Worm (Caenorhabditis elegans) whole organism, L4 larva: Measurements from ENCODE around the gene hsp-12.6.

Experiments
- F44E2.7 ChIP-seq: fragments of 200-800 bp; sonication (Bioruptor generic); IDR thresholded peaks from 2 replicates; pipeline ENCODE4 v2.1.2; 2022; ENCODE audit warnings: missing genetic modification characterization, missing compliant biosample characterization
- F49E8.2 ChIP-seq: sonication (generic microtip); optimal IDR thresholded peaks from 2 replicates; lab custom pipeline; 2016; ENCODE audit warnings: missing compliant biosample characterization, mild to moderate bottlenecking, missing genetic modification characterization, borderline replicate concordance
- T20F7.1 ChIP-seq: fragments of 200-800 bp; sonication (Bioruptor generic); optimal IDR thresholded peaks from 2 replicates; lab custom pipeline; 2018; ENCODE audit warnings: mild to moderate bottlenecking, missing genetic modification characterization, missing compliant biosample characterization
- T26A8.4 ChIP-seq: fragments of 200-800 bp; sonication (Bioruptor generic); IDR thresholded peaks from 2 replicates; pipeline ENCODE4 v1.3.6; 2022; ENCODE audit warnings: missing genetic modification characterization, missing compliant biosample characterization
- Y5F2A.4 ChIP-seq: fragments of 200-800 bp; sonication (Bioruptor generic); optimal IDR thresholded peaks from 2 replicates; lab custom pipeline; 2018; ENCODE audit warnings: mild to moderate bottlenecking, missing genetic modification characterization, missing compliant biosample characterization
- ZK546.5 ChIP-seq, 2 experiments: sonication (generic microtip); optimal IDR thresholded peaks; 2 replicates each; lab custom pipeline; 2017; ENCODE audit warnings: missing biosample characterization in 2 of 2, missing genetic modification characterization in 2 of 2
- aly-2 ChIP-seq: sonication (generic microtip); optimal IDR thresholded peaks from 2 replicates; lab custom pipeline; 2018; ENCODE audit warnings: missing biosample characterization, missing genetic modification characterization
- ama-1 ChIP-seq: fragments of 150-350 bp; optimal IDR thresholded peaks from 2 replicates; lab custom pipeline; 2014; ENCODE audit warnings: inconsistent platforms, mixed read lengths
- ceh-28 ChIP-seq: fragments of 150-350 bp; optimal IDR thresholded peaks from 2 replicates; lab custom pipeline; 2014; ENCODE audit warnings: missing biosample characterization, missing genetic modification reagents, missing genetic modification characterization
- ceh-32 ChIP-seq: sonication (generic microtip); optimal IDR thresholded peaks from 2 replicates; lab custom pipeline; 2016; ENCODE audit warnings: mild to moderate bottlenecking, missing genetic modification characterization, missing compliant biosample characterization; ENCODE audit not compliant: poor library complexity
- ceh-62 ChIP-seq: sonication (generic microtip); optimal IDR thresholded peaks from 2 replicates; lab custom pipeline; 2017; ENCODE audit warnings: missing biosample characterization, missing genetic modification characterization
- cey-2 ChIP-seq: sonication (generic microtip); optimal IDR thresholded peaks from 3 replicates; lab custom pipeline; 2017; ENCODE audit warnings: missing genetic modification characterization, mild to moderate bottlenecking, missing compliant biosample characterization, antibody characterized with exemption, borderline replicate concordance; ENCODE audit not compliant: insufficient read depth
- ctbp-1 ChIP-seq: fragments of 200-800 bp; sonication (Bioruptor generic); IDR thresholded peaks from 2 replicates; pipeline ENCODE4 v1.3.6; 2022; ENCODE audit warnings: missing genetic modification reagents, missing genetic modification characterization, missing compliant biosample characterization
- daf-8 ChIP-seq: fragments of 200-800 bp; sonication (Bioruptor generic); IDR thresholded peaks from 2 replicates; pipeline ENCODE4 v1.3.6; 2022; ENCODE audit warnings: missing genetic modification characterization, missing compliant biosample characterization
- dmd-6 ChIP-seq: fragments of 200-800 bp; sonication (Bioruptor generic); IDR thresholded peaks from 2 replicates; pipeline ENCODE4 v1.3.6; 2022; ENCODE audit warnings: missing genetic modification reagents, missing genetic modification characterization, missing compliant biosample characterization
- dmd-8 ChIP-seq: fragments of 200-800 bp; sonication (Bioruptor generic); IDR thresholded peaks from 2 replicates; pipeline ENCODE4 v1.3.6; 2022; ENCODE audit warnings: missing genetic modification characterization, missing compliant biosample characterization
- dmd-9 ChIP-seq: fragments of 200-800 bp; sonication (Bioruptor generic); IDR thresholded peaks from 2 replicates; pipeline ENCODE4 v1.3.6; 2022; ENCODE audit warnings: missing genetic modification reagents, missing genetic modification characterization, missing compliant biosample characterization
- dpl-1 ChIP-seq: fragments of 150-350 bp; optimal IDR thresholded peaks from 2 replicates; lab custom pipeline; 2014; ENCODE audit warnings: missing biosample characterization, missing genetic modification reagents, missing genetic modification characterization
- egl-27 ChIP-seq: sonication (generic microtip); optimal IDR thresholded peaks from 3 replicates; lab custom pipeline; 2017; ENCODE audit warnings: missing biosample characterization, missing genetic modification reagents, missing genetic modification characterization
- egl-43 ChIP-seq: fragments of 200-800 bp; sonication (Bioruptor generic); IDR thresholded peaks from 2 replicates; pipeline ENCODE4 v1.3.6; 2022; ENCODE audit warnings: missing genetic modification reagents, missing genetic modification characterization, missing compliant biosample characterization
- fos-1 ChIP-seq: fragments of 150-350 bp; optimal IDR thresholded peaks from 2 replicates; lab custom pipeline; 2014; ENCODE audit warnings: missing biosample characterization, missing genetic modification characterization
- gei-8 ChIP-seq: fragments of 200-800 bp; sonication (Bioruptor generic); optimal IDR thresholded peaks from 2 replicates; lab custom pipeline; 2018; ENCODE audit warnings: mild to moderate bottlenecking, missing genetic modification characterization, missing compliant biosample characterization
- hmg-1.1 ChIP-seq: fragments of 200-800 bp; sonication (Bioruptor generic); IDR thresholded peaks from 2 replicates; pipeline ENCODE4 v1.3.6; 2022; ENCODE audit warnings: missing genetic modification reagents, missing genetic modification characterization, missing compliant biosample characterization
- jun-1 ChIP-seq: fragments of 150-350 bp; optimal IDR thresholded peaks from 2 replicates; lab custom pipeline; 2014; ENCODE audit warnings: missing biosample characterization, missing genetic modification reagents, missing genetic modification characterization
- lin-1 ChIP-seq: fragments of 200-800 bp; sonication (Bioruptor generic); IDR thresholded peaks from 2 replicates; pipeline ENCODE4 v1.3.6; 2022; ENCODE audit warnings: missing genetic modification reagents, missing genetic modification characterization, missing compliant biosample characterization
- lin-29 ChIP-seq: fragments of 200-800 bp; sonication (Bioruptor generic); IDR thresholded peaks from 2 replicates; pipeline ENCODE4 v1.3.6; 2022; ENCODE audit warnings: missing genetic modification reagents, missing genetic modification characterization, missing compliant biosample characterization
- madf-5 ChIP-seq, 2 experiments: fragments of 200-800 bp; sonication (Bioruptor generic); IDR thresholded peaks; 2 replicates each; pipeline ENCODE4 v1.3.6; 2022; ENCODE audit warnings: missing compliant biosample characterization in 2 of 2, missing genetic modification characterization in 2 of 2
- mdl-1 ChIP-seq, 2 experiments: fragments of 150-350 bp in 1 of 2; sonication (generic microtip) in 1 of 2; optimal IDR thresholded peaks; 2 replicates each; lab custom pipeline; 2014 to 2017; ENCODE audit warnings: missing biosample characterization in 2 of 2, missing genetic modification characterization in 2 of 2
- mep-1 ChIP-seq: fragments of 150-350 bp; sonication (generic microtip); optimal IDR thresholded peaks from 3 replicates; lab custom pipeline; 2014; ENCODE audit warnings: missing biosample characterization, missing genetic modification characterization
- mxl-2 ChIP-seq: fragments of 200-800 bp; sonication (Bioruptor generic); conservative IDR thresholded peaks from 2 replicates; pipeline ENCODE4 v1.3.6; 2022; ENCODE audit warnings: missing genetic modification reagents, missing genetic modification characterization, missing compliant biosample characterization
- mxl-3 ChIP-seq: fragments of 200-800 bp; sonication (Bioruptor generic); optimal IDR thresholded peaks from 2 replicates; lab custom pipeline; 2018; ENCODE audit warnings: mild to moderate bottlenecking, missing genetic modification characterization, missing compliant biosample characterization
- nhr-10 ChIP-seq: fragments of 150-350 bp; optimal IDR thresholded peaks from 2 replicates; lab custom pipeline; 2014; ENCODE audit warnings: missing biosample characterization, missing genetic modification characterization
- nhr-11 ChIP-seq: fragments of 150-350 bp; optimal IDR thresholded peaks from 2 replicates; lab custom pipeline; 2014; ENCODE audit warnings: missing biosample characterization, missing genetic modification characterization
- nhr-111 ChIP-seq: fragments of 200-800 bp; sonication (Bioruptor generic); optimal IDR thresholded peaks from 2 replicates; lab custom pipeline; 2018; ENCODE audit warnings: mild to moderate bottlenecking, missing genetic modification characterization, missing compliant biosample characterization
- nhr-28 ChIP-seq: fragments of 150-350 bp; optimal IDR thresholded peaks from 2 replicates; lab custom pipeline; 2014; ENCODE audit warnings: missing biosample characterization, missing genetic modification characterization
- nhr-41 ChIP-seq: fragments of 200-800 bp; sonication (Bioruptor generic); IDR thresholded peaks from 2 replicates; pipeline ENCODE4 v1.3.6; 2022; ENCODE audit warnings: missing genetic modification reagents, missing genetic modification characterization, missing compliant biosample characterization
- nhr-42 ChIP-seq: fragments of 200-800 bp; sonication (Bioruptor generic); IDR thresholded peaks from 2 replicates; pipeline ENCODE4 v1.3.6; 2022; ENCODE audit warnings: missing genetic modification characterization, missing compliant biosample characterization
- nhr-6 ChIP-seq: fragments of 150-350 bp; optimal IDR thresholded peaks from 2 replicates; lab custom pipeline; 2014; ENCODE audit warnings: missing biosample characterization, missing genetic modification characterization
- nhr-77 ChIP-seq: fragments of 150-350 bp; optimal IDR thresholded peaks from 2 replicates; lab custom pipeline; 2014; ENCODE audit warnings: missing biosample characterization, missing genetic modification characterization
- rbr-2 ChIP-seq: sonication (generic microtip); optimal IDR thresholded peaks from 2 replicates; lab custom pipeline; 2016; ENCODE audit warnings: missing genotype, missing genetic modification characterization, missing compliant biosample characterization
- set-16 ChIP-seq: fragments of 200-800 bp; sonication (Bioruptor generic); IDR thresholded peaks from 2 replicates; pipeline ENCODE4 v1.3.6; 2022; ENCODE audit warnings: missing genetic modification reagents, missing genetic modification characterization, missing compliant biosample characterization
- skn-1 ChIP-seq: fragments of 150-350 bp; optimal IDR thresholded peaks from 2 replicates; lab custom pipeline; 2014; ENCODE audit warnings: missing biosample characterization, missing genetic modification characterization
- snpc-4 ChIP-seq: fragments of 150-350 bp; optimal IDR thresholded peaks from 2 replicates; lab custom pipeline; 2014; ENCODE audit warnings: missing biosample characterization, missing genetic modification characterization
- spr-1 ChIP-seq: sonication (generic microtip); optimal IDR thresholded peaks from 2 replicates; lab custom pipeline; 2016; ENCODE audit warnings: mild to moderate bottlenecking, missing genetic modification characterization, missing compliant biosample characterization
- tag-97 ChIP-seq: fragments of 200-800 bp; sonication (Bioruptor generic); IDR thresholded peaks from 2 replicates; pipeline ENCODE4 v1.3.6; 2022; ENCODE audit warnings: missing genetic modification characterization, missing compliant biosample characterization
- unc-130 ChIP-seq: sonication (generic microtip); optimal IDR thresholded peaks from 2 replicates; lab custom pipeline; 2016; ENCODE audit warnings: missing genetic modification reagents, missing genetic modification characterization, missing compliant biosample characterization
- vab-7 ChIP-seq: fragments of 200-800 bp; sonication (Bioruptor generic); IDR thresholded peaks from 2 replicates; pipeline ENCODE4 v1.3.6; 2022; ENCODE audit warnings: missing genetic modification reagents, missing genetic modification characterization, missing compliant biosample characterization
- zip-11 ChIP-seq: fragments of 200-800 bp; sonication (Bioruptor generic); IDR thresholded peaks from 2 replicates; pipeline ENCODE4 v1.3.6; 2022; ENCODE audit warnings: missing genetic modification characterization, missing compliant biosample characterization
- zip-2 ChIP-seq: fragments of 150-350 bp; optimal IDR thresholded peaks from 2 replicates; lab custom pipeline; 2014; ENCODE audit warnings: missing biosample characterization, missing genetic modification characterization
- ztf-7 ChIP-seq: fragments of 150-350 bp; optimal IDR thresholded peaks from 2 replicates; lab custom pipeline; 2014; ENCODE audit warnings: missing biosample characterization, missing genetic modification characterization

hsp-12.6 gene

DNA sequence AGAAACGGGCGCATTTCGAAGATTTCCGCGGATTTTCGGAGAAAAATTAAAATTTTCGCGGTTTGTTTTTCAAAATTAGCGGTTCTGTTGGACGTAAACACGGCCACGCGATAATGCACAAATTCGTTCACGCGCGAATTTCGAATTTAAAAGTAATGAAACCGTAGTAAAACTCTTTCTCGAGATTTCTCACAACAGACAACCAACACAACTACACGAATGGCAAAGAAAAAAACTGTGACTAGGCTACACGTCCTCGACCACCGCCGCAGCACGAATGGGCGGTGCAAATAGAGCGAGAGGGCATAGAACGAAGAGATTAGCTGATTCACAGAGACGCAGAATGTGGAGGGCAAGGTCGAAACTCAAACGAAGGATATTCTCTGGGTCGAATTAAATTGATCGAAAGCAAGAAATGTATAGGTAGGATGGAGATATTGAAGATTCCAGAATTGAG is 6.1 kb downstream of the hsp-12.6 start, which contains the start of gene idh-1 (continued):
- TF ChIP-seq ctbp-1 (GFP tag; lab: Robert Waterston, UW) (no peak), F44E2.7 (no peak), tag-97 (GFP tag; lab: Robert Waterston, UW) (no peak), nhr-41 (no peak), zip-2 (tag; lab: Kevin White, UChicago) (no peak), nhr-111 (no peak), zip-11 (GFP tag; lab: Robert Waterston, UW) (no peak), dmd-8 (GFP tag; lab: Robert Waterston, UW) (no peak), mdl-1 (tag; optimal IDR thresholded peaks at IDR 0.05; lab: Kevin White, UChicago) (peak in 1 of 2 experiments; percentile 14), dpl-1 (GFP tag; lab: Kevin White, UChicago) (peak; percentile 71), T20F7.1 (GFP tag; lab: Kevin White, UChicago) (peak; percentile 24), ama-1 (lab: Kevin White, UChicago) (peak; percentile 37), lin-1 (GFP tag; lab: Robert Waterston, UW) (no peak), snpc-4 (tag; lab: Kevin White, UChicago) (no peak), nhr-6 (no peak), nhr-28 (tag; lab: Kevin White, UChicago) (peak; percentile 98), mxl-3 (GFP tag; lab: Kevin White, UChicago) (peak; percentile 6), spr-1 (no peak), mep-1 (tag; lab: Kevin White, UChicago) (peak; percentile 41), fos-1 (tag; lab: Kevin White, UChicago) (no peak), vab-7 (GFP tag; lab: Robert Waterston, UW) (no peak), egl-27 (tag; lab: Kevin White, UChicago) (no peak), nhr-11 (tag; lab: Kevin White, UChicago) (peak; percentile 86), rbr-2 (tag; lab: Kevin White, UChicago) (peak; percentile 3), skn-1 (no peak), dmd-9 (no peak), set-16 (GFP tag; lab: Robert Waterston, UW) (no peak), nhr-10 (peak; percentile 32), mxl-2 (GFP tag; lab: Robert Waterston, UW) (no peak), Y5F2A.4 (GFP tag; lab: Kevin White, UChicago) (no peak), egl-43 (GFP tag; lab: Robert Waterston, UW) (no peak; the same call in 1 of the 2 replicates), ceh-62 (tag; lab: Kevin White, UChicago) (no peak), daf-8 (GFP tag; lab: Robert Waterston, UW) (no peak), unc-130 (GFP tag; lab: Kevin White, UChicago) (peak; percentile 36), ZK546.5 (tag; optimal IDR thresholded peaks at IDR 0.05; lab: Kevin White, UChicago) (no peak), ceh-28 (no peak), ztf-7 (no peak), nhr-77 (no peak), dmd-6 (GFP tag; lab: Robert Waterston, UW) (peak; percentile 32; the same call in 1 of the 2 replicates), nhr-42 (0 out of 2 replicates have a peak, but pooled peaks have one; percentile 19), aly-2 (no peak), jun-1 (tag; lab: Kevin White, UChicago) (no peak), ceh-32 (no peak), F49E8.2 (tag; lab: Kevin White, UChicago) (no peak), cey-2 (tag; lab: Kevin White, UChicago) (no peak), gei-8 (GFP tag; lab: Kevin White, UChicago) (no peak), lin-29 (GFP tag; lab: Robert Waterston, UW) (peak; percentile 36; the same call in 1 of the 2 replicates), hmg-1.1 (GFP tag; lab: Robert Waterston, UW) (no peak; the same call in 1 of the 2 replicates), T26A8.4 (GFP tag; lab: Robert Waterston, UW) (0 out of 2 replicates have a peak, but pooled peaks have one; percentile 20), madf-5 (GFP tag; IDR thresholded peaks at IDR 0.05; lab: Robert Waterston, UW) (no peak)
